Worm (Caenorhabditis elegans): ENCODE data around the gene T21C9.13.

Gene T21C9.13

ce11 chrV:10647043-10647611 is 50.1 kb downstream of the T21C9.13 start, which contains the start of the genes C32C4.3 and C32C4.16:
TSS of gene C32C4.3 (minus strand) at chrV:10647143.
TSS of gene C32C4.16 (plus strand) at chrV:10647561.
- no peak for TF ChIP-seq pqm-1 (tag; optimal IDR thresholded peaks at IDR 0.05)
- no peak for TF ChIP-seq nhr-67 (tag; optimal IDR thresholded peaks at IDR 0.05)
- no peak for TF ChIP-seq skn-1 (tag; optimal IDR thresholded peaks at IDR 0.05)

- no peak for TF ChIP-seq lsy-12 (tag; optimal IDR thresholded peaks at IDR 0.05)
Observed at ce11 chrV:10648146-10648545, 51.1 kb downstream of the T21C9.13 start, which contains the start of gene aqp-6. TSS of gene aqp-6 (plus strand) at chrV:10648446.
